Fruit fly (Drosophila melanogaster) whole organism, wandering third instar larva: Measurements from ENCODE around the gene Lcp65Ad.
A peak's percentile ranks its signal among the peaks of the same experiment; 100 is the strongest.

Experiments
- CG9705 ChIP-seq: fragments of 200-800 bp; sonication (Bioruptor generic); optimal IDR thresholded peaks from 2 replicates; lab custom pipeline; 2018; ENCODE audit warnings: missing biosample characterization, mild to moderate bottlenecking, missing genetic modification characterization
- CrebA ChIP-seq: fragments of 200-800 bp; sonication (Bioruptor generic); optimal IDR thresholded peaks from 2 replicates; lab custom pipeline; 2016; ENCODE audit warnings: missing biosample characterization, mild to moderate bottlenecking, missing genetic modification characterization, borderline replicate concordance
- Dfd ChIP-seq: fragments of >200 bp; optimal IDR thresholded peaks from 2 replicates; lab custom pipeline; 2017; ENCODE audit warnings: missing biosample characterization, missing genetic modification characterization
- Dif ChIP-seq: fragments of 200-275, 200-300 bp; sonication (Bioruptor generic); optimal IDR thresholded peaks from 2 replicates; lab custom pipeline; 2018; ENCODE audit warnings: missing biosample characterization, missing genetic modification characterization; ENCODE audit not compliant: partially characterized antibody
- GATAd ChIP-seq: sonication (Bioruptor generic); optimal IDR thresholded peaks from 2 replicates; lab custom pipeline; 2016; ENCODE audit warnings: missing biosample characterization, missing genetic modification characterization
- HLH106 ChIP-seq: fragments of 200-800 bp; optimal IDR thresholded peaks from 3 replicates; lab custom pipeline; 2019; ENCODE audit warnings: missing biosample characterization, mild to moderate bottlenecking, missing genetic modification characterization, moderate library complexity
- Hnf4 ChIP-seq: fragments of 200-800 bp; sonication (Bioruptor generic); optimal IDR thresholded peaks from 2 replicates; lab custom pipeline; 2016; ENCODE audit warnings: missing biosample characterization, mild to moderate bottlenecking, missing genetic modification characterization
- Jra ChIP-seq: sonication (Bioruptor generic); optimal IDR thresholded peaks from 2 replicates; lab custom pipeline; 2016; ENCODE audit warnings: missing biosample characterization, missing genetic modification characterization
- Mio ChIP-seq: sonication (Bioruptor generic); optimal IDR thresholded peaks from 2 replicates; lab custom pipeline; 2016; ENCODE audit warnings: missing biosample characterization, missing genetic modification characterization
- Myc ChIP-seq: fragments of >200 bp; optimal IDR thresholded peaks from 2 replicates; lab custom pipeline; 2017
- N ChIP-seq: fragments of >200 bp; optimal IDR thresholded peaks from 2 replicates; lab custom pipeline; 2018; ENCODE audit warnings: missing biosample characterization, missing external identifiers, missing genetic modification characterization
- OdsH ChIP-seq: fragments of 200-800 bp; sonication (Bioruptor generic); optimal IDR thresholded peaks from 2 replicates; lab custom pipeline; 2016; ENCODE audit warnings: missing biosample characterization, mild to moderate bottlenecking, missing genetic modification characterization
- Sp1 ChIP-seq: fragments of 200-800 bp; sonication (Bioruptor generic); optimal IDR thresholded peaks from 3 replicates; lab custom pipeline; 2019; ENCODE audit warnings: missing biosample characterization, mild to moderate bottlenecking, missing genetic modification characterization, moderate library complexity
- br ChIP-seq: fragments of 200-800 bp; sonication (Bioruptor generic); optimal IDR thresholded peaks from 2 replicates; lab custom pipeline; 2016; ENCODE audit warnings: missing biosample characterization, missing genetic modification characterization
- brk ChIP-seq: fragments of 200-800 bp; sonication (Bioruptor generic); optimal IDR thresholded peaks from 2 replicates; lab custom pipeline; 2016; ENCODE audit warnings: missing biosample characterization, mild to moderate bottlenecking, missing genetic modification characterization
- dl ChIP-seq, 2 experiments: fragments of 175-275, 200-275 bp in 1 of 2; fragments of 200-275 bp in 1 of 2; sonication (Bioruptor generic); optimal IDR thresholded peaks; lab custom pipeline; 2018; ENCODE audit warnings: mild to moderate bottlenecking in 2 of 2, missing biosample characterization in 2 of 2, missing genetic modification characterization in 2 of 2, moderate library complexity in 2 of 2; ENCODE audit not compliant: partially characterized antibody in 2 of 2, insufficient read depth in 1 of 2
- dsf ChIP-seq: sonication (Bioruptor generic); optimal IDR thresholded peaks from 2 replicates; lab custom pipeline; 2016; ENCODE audit warnings: missing biosample characterization, missing genetic modification characterization, borderline replicate concordance
- ey ChIP-seq: fragments of 200-800 bp; sonication (Bioruptor generic); optimal IDR thresholded peaks from 2 replicates; lab custom pipeline; 2016; ENCODE audit warnings: missing biosample characterization, missing genetic modification characterization
- foxo ChIP-seq, 2 experiments: fragments of 200-800 bp; sonication (Bioruptor generic); optimal IDR thresholded peaks; 2 replicates in 1 of 2; 3 replicates in 1 of 2; lab custom pipeline; 2016 to 2017; ENCODE audit warnings: missing biosample characterization in 2 of 2, missing genetic modification characterization in 2 of 2
- fru ChIP-seq: fragments of 200-800 bp; sonication (Bioruptor generic); optimal IDR thresholded peaks from 3 replicates; lab custom pipeline; 2016; ENCODE audit warnings: missing biosample characterization, mild to moderate bottlenecking, missing genetic modification characterization
- jim ChIP-seq: fragments of 175-275, 200-325 bp; sonication (Bioruptor generic); optimal IDR thresholded peaks from 2 replicates; lab custom pipeline; 2016; ENCODE audit warnings: missing biosample characterization, mild to moderate bottlenecking, missing genetic modification characterization
- pan ChIP-seq: fragments of >200 bp; optimal IDR thresholded peaks from 2 replicates; lab custom pipeline; 2017
- psq ChIP-seq: fragments of 200-800 bp; sonication (Bioruptor generic); optimal IDR thresholded peaks from 3 replicates; lab custom pipeline; 2017; ENCODE audit warnings: missing biosample characterization, mild to moderate bottlenecking, missing genetic modification characterization, moderate library complexity
- sage ChIP-seq: fragments of 200-800 bp; sonication (Bioruptor generic); optimal IDR thresholded peaks from 2 replicates; lab custom pipeline; 2016; ENCODE audit warnings: missing biosample characterization, mild to moderate bottlenecking, missing genetic modification characterization
- sv ChIP-seq: fragments of 200-800 bp; sonication (Bioruptor generic); optimal IDR thresholded peaks from 3 replicates; lab custom pipeline; 2016; ENCODE audit warnings: missing biosample characterization, missing genetic modification characterization
- tai ChIP-seq: sonication (Bioruptor generic); optimal IDR thresholded peaks from 2 replicates; lab custom pipeline; 2016; ENCODE audit warnings: missing biosample characterization, missing genetic modification characterization
- usp ChIP-seq: fragments of >200 bp; optimal IDR thresholded peaks from 2 replicates; lab custom pipeline; 2017; ENCODE audit warnings: missing biosample characterization, missing genetic modification characterization
- woc ChIP-seq: sonication (Bioruptor generic); optimal IDR thresholded peaks from 2 replicates; lab custom pipeline; 2016; ENCODE audit warnings: missing biosample characterization, mild to moderate bottlenecking, missing genetic modification characterization

Gene Lcp65Ad

DNA sequence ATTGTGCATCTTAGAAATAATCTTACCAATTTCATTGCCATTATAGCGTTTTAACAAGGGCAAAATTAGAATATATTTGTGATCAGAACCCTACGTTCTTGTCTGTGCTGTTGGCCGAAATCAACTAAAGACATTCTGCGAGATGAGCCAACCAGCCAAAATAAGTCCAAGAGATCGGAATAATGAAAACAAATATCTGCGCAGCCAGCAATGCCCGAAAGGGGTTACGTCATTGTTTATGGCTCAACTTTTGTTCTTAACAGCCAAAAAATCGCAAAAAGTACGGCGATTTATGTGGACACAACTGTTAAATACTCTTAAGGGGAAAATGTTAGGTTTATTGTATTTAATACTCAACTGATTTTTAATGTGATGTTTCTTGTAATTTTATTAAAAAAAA lies 15.3 kb downstream of the Lcp65Ad start, which contains the start of gene Cpr65Ay:
TSS of gene Cpr65Ay (minus strand) at position 101 of the 400 bp plus-strand sequence.
- TF ChIP-seq CG9705 (GFP tag; lab: Kevin White, UChicago) (no peak), jim (no peak), OdsH (GFP tag; lab: Kevin White, UChicago) (no peak), woc (no peak), dl (GFP tag; optimal IDR thresholded peaks at IDR 0.05; lab: Kevin White, UChicago; ENCODE audit: insufficient read depth in 1 of 2, partially characterized antibody in 2 of 2) (no peak), Mio (GFP tag; lab: Kevin White, UChicago) (no peak), Jra (GFP tag; lab: Kevin White, UChicago) (no peak), sv (GFP tag; lab: Kevin White, UChicago) (no peak), Dfd (GFP tag; lab: Kevin White, UChicago) (no peak)

DNA sequence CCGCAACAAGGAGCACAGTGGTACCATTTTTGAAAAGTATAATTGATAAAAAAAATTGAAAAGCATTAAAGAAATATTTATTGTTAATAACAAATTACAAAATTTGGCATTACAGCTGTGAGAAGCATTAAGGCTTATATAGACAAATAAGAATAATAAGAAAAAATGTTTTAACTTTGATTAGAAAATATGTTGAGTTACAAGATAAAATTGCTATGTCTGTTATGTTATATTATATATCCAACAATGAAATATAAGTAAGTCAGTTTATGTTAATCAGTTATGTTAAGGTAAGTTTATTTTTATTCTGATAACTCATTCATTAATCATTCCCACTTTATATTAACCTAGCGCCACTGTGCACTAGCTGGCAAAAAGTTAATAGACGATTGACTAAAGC lies 16.7 kb downstream of the Lcp65Ad start:
- TF ChIP-seq OdsH (GFP tag; lab: Kevin White, UChicago) = no peak
- TF ChIP-seq CrebA (GFP tag; lab: Kevin White, UChicago) = no peak
- no peak for TF ChIP-seq pan (lab: Kevin White, UChicago)
- TF ChIP-seq Myc = no peak

DNA sequence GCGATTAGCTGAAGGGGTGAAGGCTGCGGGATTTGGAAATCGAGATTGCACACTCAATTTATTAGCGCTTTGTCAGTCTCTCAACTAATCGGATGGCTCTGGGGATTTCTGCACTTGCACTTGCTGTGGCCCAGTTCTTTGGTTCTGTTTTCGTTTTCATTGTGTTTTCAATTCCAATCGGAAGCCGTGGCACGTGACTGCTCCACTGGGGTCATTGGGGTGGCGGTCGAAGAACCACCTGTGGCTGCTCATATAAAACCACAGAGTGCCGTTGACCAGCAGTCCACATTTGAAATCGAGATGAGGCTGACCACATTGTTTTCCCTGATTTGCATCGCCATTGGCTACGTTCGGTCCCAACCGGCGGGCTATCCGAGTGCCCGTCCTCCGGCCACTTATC lies 17.3 kb downstream of the Lcp65Ad start, which contains the start of gene Cpr65Az:
TSS of gene Cpr65Az (plus strand) at position 301 of the 400 bp plus-strand sequence.
- no peak for TF ChIP-seq brk (GFP tag; lab: Kevin White, UChicago)
- no peak for TF ChIP-seq Dfd (GFP tag; lab: Kevin White, UChicago)

DNA sequence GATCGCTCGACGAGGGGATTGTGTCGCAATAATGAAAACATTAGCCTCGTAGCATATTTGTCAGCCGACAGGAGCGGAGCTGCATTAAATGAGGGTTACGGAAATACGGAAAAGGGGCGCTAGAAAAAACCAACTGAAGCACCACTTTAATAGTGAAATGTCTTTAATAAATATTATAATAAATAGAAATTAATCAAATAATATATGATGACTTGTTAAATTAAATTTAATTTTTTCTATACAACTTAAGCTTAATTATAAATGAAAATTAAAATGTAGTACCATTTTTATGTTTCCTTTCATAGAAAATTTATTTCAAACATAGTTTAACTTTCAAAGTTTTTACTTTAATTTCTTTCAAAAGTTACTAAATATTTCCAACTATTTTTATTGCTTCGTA lies 18.8 kb downstream of the Lcp65Ad start:
- TF ChIP-seq N (GFP tag; lab: Kevin White, UChicago) (no peak), fru (no peak), psq (GFP tag; lab: Kevin White, UChicago) (no peak), Sp1 (no peak), sage (GFP tag; lab: Kevin White, UChicago) (no peak), dsf (GFP tag; lab: Kevin White, UChicago) (no peak), tai (GFP tag; lab: Kevin White, UChicago) (no peak), OdsH (GFP tag; lab: Kevin White, UChicago) (no peak), CrebA (GFP tag; lab: Kevin White, UChicago) (no peak), Mio (GFP tag; lab: Kevin White, UChicago) (no peak), usp (no peak), Dif (GFP tag; lab: Kevin White, UChicago) (no peak), br (GFP tag; lab: Kevin White, UChicago) (no peak), Hnf4 (GFP tag; lab: Kevin White, UChicago) (no peak)
- TF ChIP-seq, all 38 proteins: peak for 0

DNA sequence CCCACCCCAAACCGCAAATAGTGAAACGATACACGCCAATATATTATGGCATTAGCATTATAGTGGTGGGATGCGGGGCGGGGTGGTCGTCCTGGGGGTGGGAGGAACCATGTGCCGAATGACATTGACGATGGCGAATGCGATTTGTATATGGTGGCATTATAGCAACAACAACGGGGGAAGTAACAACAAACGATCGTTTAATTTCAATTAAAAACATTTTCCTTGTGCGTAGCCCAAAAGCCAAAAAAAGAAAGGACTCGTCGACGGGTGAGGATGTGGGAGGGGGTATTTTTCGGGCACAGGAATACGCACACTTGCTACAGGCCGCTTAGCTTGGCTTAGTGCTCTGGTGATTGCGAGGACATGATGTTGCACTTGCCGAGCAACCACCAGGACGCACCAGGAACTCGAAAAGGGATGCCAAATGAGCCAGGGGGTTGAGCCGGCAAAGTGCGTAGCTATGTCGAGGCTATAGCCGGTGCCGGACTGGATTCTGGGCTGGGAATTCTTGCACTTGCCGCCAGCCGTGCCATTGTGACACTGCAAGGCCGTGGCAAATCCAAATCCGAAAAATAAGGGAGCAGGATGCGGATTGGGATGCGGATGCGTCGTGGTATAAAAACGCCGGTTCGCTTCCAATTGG lies 19.4 kb downstream of the Lcp65Ad start, which contains the start of gene Prdm13:
TSS of gene Prdm13 (plus strand) at position 645 of the 646 bp plus-strand sequence.
- TF ChIP-seq pan (lab: Kevin White, UChicago) (no peak), N (GFP tag; lab: Kevin White, UChicago) (no peak), dl (GFP tag; optimal IDR thresholded peaks at IDR 0.05; lab: Kevin White, UChicago; ENCODE audit: insufficient read depth in 1 of 2, partially characterized antibody in 2 of 2) (no peak), GATAd (no peak), tai (GFP tag; lab: Kevin White, UChicago) (no peak), psq (GFP tag; lab: Kevin White, UChicago) (no peak)

DNA sequence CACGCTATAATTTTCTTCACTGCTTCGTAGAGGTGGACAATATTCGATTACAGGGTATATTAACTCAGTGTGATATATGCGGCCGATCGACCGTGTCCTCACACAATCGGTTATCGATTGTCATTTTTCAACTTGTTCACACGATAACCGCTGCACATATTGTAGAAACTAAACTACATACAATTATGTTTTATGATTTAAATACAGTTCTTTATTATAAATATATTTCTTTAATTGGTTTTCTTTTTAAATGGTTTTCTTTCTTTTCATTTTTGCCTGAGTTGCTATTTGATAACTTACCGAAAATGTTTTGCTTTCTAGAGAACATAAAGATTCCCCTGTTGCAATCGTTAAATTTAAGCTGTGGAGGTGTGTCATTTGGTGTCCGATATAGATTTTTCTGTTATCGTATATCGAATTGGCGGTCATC lies 30.6 kb downstream of the Lcp65Ad start, which contains the start of the genes fmt and CG7376:
TSS of gene fmt (minus strand) at position 55 of the 430 bp plus-strand sequence.
TSS of gene CG7376 (plus strand) at position 423 of the 430 bp plus-strand sequence.
- TF ChIP-seq CrebA (GFP tag; lab: Kevin White, UChicago) (no peak), sv (GFP tag; lab: Kevin White, UChicago) (peak; percentile 6), OdsH (GFP tag; lab: Kevin White, UChicago) (peak; percentile 37), Mio (GFP tag; lab: Kevin White, UChicago) (no peak)

DNA sequence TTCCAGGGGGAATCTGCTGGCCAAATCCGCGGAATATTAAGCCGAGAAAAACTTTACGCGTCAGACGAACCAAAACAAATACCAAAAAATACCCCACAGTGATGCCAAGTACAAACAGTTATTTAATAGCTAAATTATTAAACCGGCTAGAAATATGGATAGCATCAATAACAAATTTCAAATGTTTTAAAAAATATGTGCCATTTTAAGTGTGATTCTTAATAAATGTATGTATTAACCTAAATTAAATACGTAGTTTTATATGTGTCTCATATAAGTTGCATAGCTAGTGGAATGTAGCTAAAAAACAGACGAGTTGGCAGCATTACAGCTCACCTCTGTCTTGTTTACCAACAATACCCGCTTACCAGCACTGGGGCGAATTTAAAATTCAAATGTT lies 38.6 kb downstream of the Lcp65Ad start, which contains the start of gene CG10274:
TSS of gene CG10274 (minus strand) at position 54 of the 400 bp plus-strand sequence.
- TF ChIP-seq sv (GFP tag; lab: Kevin White, UChicago) = peak; percentile 70
- TF ChIP-seq dl (GFP tag; optimal IDR thresholded peaks at IDR 0.05; lab: Kevin White, UChicago; ENCODE audit: insufficient read depth in 1 of 2, partially characterized antibody in 2 of 2) = no peak
- peak; percentile 94 for TF ChIP-seq woc
- TF ChIP-seq foxo (GFP tag; optimal IDR thresholded peaks at IDR 0.05; lab: Kevin White, UChicago) = peak in 1 of 2 experiments; percentile 80
- TF ChIP-seq Mio (GFP tag; lab: Kevin White, UChicago) = no peak
- TF ChIP-seq psq (GFP tag; lab: Kevin White, UChicago) = peak; percentile 64
- no peak for TF ChIP-seq Jra (GFP tag; lab: Kevin White, UChicago)
- peak; percentile 43 for TF ChIP-seq GATAd
- TF ChIP-seq OdsH (GFP tag; lab: Kevin White, UChicago) = peak; percentile 67
- TF ChIP-seq tai (GFP tag; lab: Kevin White, UChicago) = no peak
- TF ChIP-seq CG9705 (GFP tag; lab: Kevin White, UChicago) = peak; percentile 78
- peak; percentile 69 for TF ChIP-seq ey (GFP tag; lab: Kevin White, UChicago)
- peak; percentile 99 for TF ChIP-seq Myc
- TF ChIP-seq HLH106 = peak; percentile 86
